Worm (Caenorhabditis elegans): ENCODE measurements around the gene T09F5.2.

Gene T09F5.2

ce11 chrV:15136772-15137171 is 14.0 kb upstream of the T09F5.2 start, which contains the start of gene aipl-1 (continued):
- TF ChIP-seq F10E7.11 (tag; optimal IDR thresholded peaks at IDR 0.05) (no peak), hmg-20 (GFP tag; IDR thresholded peaks at IDR 0.05) (no peak), let-607 (tag; optimal IDR thresholded peaks at IDR 0.05) (no peak), lin-54 (GFP tag; optimal IDR thresholded peaks at IDR 0.05) (peak; percentile 62), C06A6.2 (GFP tag; conservative IDR thresholded peaks at IDR 0.05) (no peak), ztf-26 (tag; optimal IDR thresholded peaks at IDR 0.05) (no peak), die-1 (tag; optimal IDR thresholded peaks at IDR 0.05) (no peak), attf-6 (GFP tag; IDR thresholded peaks at IDR 0.05) (no peak), hsf-1 (GFP tag; IDR thresholded peaks at IDR 0.05) (no peak; the same call in 1 of the 2 replicates), repo-1 (tag; optimal IDR thresholded peaks at IDR 0.05) (no peak), hlh-26 (GFP tag; conservative IDR thresholded peaks at IDR 0.05) (no peak), pbrm-1 (GFP tag; IDR thresholded peaks at IDR 0.05) (no peak), ceh-79 (tag; optimal IDR thresholded peaks at IDR 0.05) (no peak), T07F8.4 (tag; optimal IDR thresholded peaks at IDR 0.05) (no peak), hmg-1.2 (GFP tag; IDR thresholded peaks at IDR 0.05) (peak; percentile 98), ZK185.1 (tag; optimal IDR thresholded peaks at IDR 0.05; ENCODE audit: poor library complexity, severe bottlenecking) (peak; percentile 6), rec-8 (tag; optimal IDR thresholded peaks at IDR 0.05) (no peak), snpc-1.1 (tag; optimal IDR thresholded peaks at IDR 0.05; ENCODE audit: insufficient read depth) (no peak), ama-1 (optimal IDR thresholded peaks at IDR 0.05) (no peak), ama-1 (GFP tag; optimal IDR thresholded peaks at IDR 0.05) (no peak), lsl-1 (GFP tag; optimal IDR thresholded peaks at IDR 0.05) (peak; percentile 48), rcor-1 (GFP tag; IDR thresholded peaks at IDR 0.05) (peak; percentile 51; the same call in 1 of the 2 replicates), egrh-3 (GFP tag; IDR thresholded peaks at IDR 0.05) (no peak), ceh-27 (GFP tag; optimal IDR thresholded peaks at IDR 0.05) (peak; percentile 52), ztf-28 (GFP tag; IDR thresholded peaks at IDR 0.05) (no peak), nfya-2 (GFP tag; IDR thresholded peaks at IDR 0.05) (no peak), gei-17 (GFP tag; optimal IDR thresholded peaks at IDR 0.05) (no peak), B0261.1 (tag; optimal IDR thresholded peaks at IDR 0.05) (no peak), snpc-4 (GFP tag; optimal IDR thresholded peaks at IDR 0.05) (no peak), snpc-4 (tag; optimal IDR thresholded peaks at IDR 0.05) (peak in 3 of 4 experiments; percentile 5 to 66 (median 53)), ceh-100 (GFP tag; IDR thresholded peaks at IDR 0.05) (peak; percentile 95), K11D2.4 (GFP tag; IDR thresholded peaks at IDR 0.05) (no peak), lsy-27 (tag; optimal IDR thresholded peaks at IDR 0.05; ENCODE audit: borderline replicate concordance, insufficient read depth) (no peak), xnd-1 (tag; optimal IDR thresholded peaks at IDR 0.05) (no peak), hrde-1 (tag; optimal IDR thresholded peaks at IDR 0.05; ENCODE audit: borderline replicate concordance) (no peak), F23B12.7 (tag; optimal IDR thresholded peaks at IDR 0.05; ENCODE audit: insufficient read depth) (peak; percentile 76), ekl-4 (GFP tag; IDR thresholded peaks at IDR 0.05) (no peak), sdz-38 (tag; optimal IDR thresholded peaks at IDR 0.05) (no peak), lin-40 (tag; optimal IDR thresholded peaks at IDR 0.05) (no peak), ztf-25 (GFP tag; IDR thresholded peaks at IDR 0.05) (no peak), hlh-12 (tag; optimal IDR thresholded peaks at IDR 0.05) (no peak), F39B2.1 (GFP tag; IDR thresholded peaks at IDR 0.05) (no peak), unc-62 (GFP tag; optimal IDR thresholded peaks at IDR 0.05) (no peak), F49E8.2 (tag; optimal IDR thresholded peaks at IDR 0.05; ENCODE audit: insufficient read depth) (peak; percentile 77), K12H6.12 (tag; optimal IDR thresholded peaks at IDR 0.05) (no peak), mxl-1 (tag; optimal IDR thresholded peaks at IDR 0.05) (no peak), ceh-91 (GFP tag; IDR thresholded peaks at IDR 0.05) (peak; percentile 46), nhr-120 (GFP tag; IDR thresholded peaks at IDR 0.05) (no peak)

Measured in whole organism, young adult.